Fruit fly (Drosophila melanogaster) S2 (cell line): ENCODE results near the gene cpb.

Source experiments
- CG8478 ChIP-seq: fragments of >200 bp; optimal IDR thresholded peaks from 2 replicates; lab custom pipeline; 2018
- CTCF ChIP-seq, 2 experiments: fragments of >200 bp; optimal IDR thresholded peaks; 2 replicates each; lab custom pipeline; 2018

dm6 chr2L:1719971-1720370, 15.3 kb downstream of the cpb start:
- no peak for TF ChIP-seq CG8478 (lab: Kevin White, UChicago)
- no peak for TF ChIP-seq CTCF (optimal IDR thresholded peaks at IDR 0.05; lab: Kevin White, UChicago)
